Worm (Caenorhabditis elegans): ENCODE measurements around the gene Y43C5A.7.

The Y43C5A.7 gene

ce11 chrIV:10252350-10252792 is 24.7 kb upstream of the Y43C5A.7 start (continued):
- TF ChIP-seq ama-1 (optimal IDR thresholded peaks at IDR 0.05): peak; percentile 63
- peak; percentile 76 to 77 for TF ChIP-seq lin-35 (GFP tag; optimal IDR thresholded peaks at IDR 0.05)
- peak; percentile 91 for TF ChIP-seq xbp-1 (tag; optimal IDR thresholded peaks at IDR 0.05)
- TF ChIP-seq tlp-1 (tag; optimal IDR thresholded peaks at IDR 0.05): no peak
- peak; percentile 19 for TF ChIP-seq vab-15 (tag; optimal IDR thresholded peaks at IDR 0.05)
- peak; percentile 48; the same call in 1 of the 2 replicates for TF ChIP-seq unc-98 (GFP tag; IDR thresholded peaks at IDR 0.05)
- TF ChIP-seq egl-13 (tag; optimal IDR thresholded peaks at IDR 0.05): peak; percentile 97
- TF ChIP-seq lin-13 (GFP tag; optimal IDR thresholded peaks at IDR 0.05): peak; percentile 87
- peak; percentile 88 to 90 for TF ChIP-seq lsy-2 (tag; optimal IDR thresholded peaks at IDR 0.05)
- TF ChIP-seq aly-2 (tag; optimal IDR thresholded peaks at IDR 0.05): peak; percentile 73
- TF ChIP-seq nhr-90 (tag; optimal IDR thresholded peaks at IDR 0.05; ENCODE audit: poor library complexity): peak; percentile 80
- TF ChIP-seq ceh-63 (GFP tag; optimal IDR thresholded peaks at IDR 0.05): no peak
- TF ChIP-seq mdl-1 (tag; optimal IDR thresholded peaks at IDR 0.05): peak; percentile 82 to 92
- peak; percentile 28 to 73 (median 42) for TF ChIP-seq ceh-82 (tag; optimal IDR thresholded peaks at IDR 0.05)
- peak; percentile 67 for TF ChIP-seq zag-1 (tag; optimal IDR thresholded peaks at IDR 0.05)
- TF ChIP-seq hlh-4 (tag; optimal IDR thresholded peaks at IDR 0.05): no peak
- TF ChIP-seq lir-3 (tag; optimal IDR thresholded peaks at IDR 0.05; ENCODE audit: poor library complexity): peak; percentile 75
- peak; percentile 78 for TF ChIP-seq nhr-237 (tag; optimal IDR thresholded peaks at IDR 0.05)
- TF ChIP-seq jun-1 (tag; optimal IDR thresholded peaks at IDR 0.05): peak; percentile 84
- TF ChIP-seq hlh-17 (GFP tag; optimal IDR thresholded peaks at IDR 0.05; ENCODE audit: borderline replicate concordance): no peak
- TF ChIP-seq dpl-1 (GFP tag; optimal IDR thresholded peaks at IDR 0.05): peak; percentile 37 to 59 (median 58)
- TF ChIP-seq skn-1 (tag; optimal IDR thresholded peaks at IDR 0.05): peak; percentile 67
- peak; percentile 36 to 65 for TF ChIP-seq egl-27 (tag; optimal IDR thresholded peaks at IDR 0.05)
- no peak for TF ChIP-seq nhr-28 (tag; optimal IDR thresholded peaks at IDR 0.05)
- TF ChIP-seq sptf-1 (tag; optimal IDR thresholded peaks at IDR 0.05): no peak
- peak; percentile 96 for TF ChIP-seq nhr-47 (tag; optimal IDR thresholded peaks at IDR 0.05)
- TF ChIP-seq tbx-2 (tag; optimal IDR thresholded peaks at IDR 0.05): peak; percentile 95
- TF ChIP-seq mep-1 (tag; optimal IDR thresholded peaks at IDR 0.05): peak; percentile 81
- TF ChIP-seq nhr-20 (tag; optimal IDR thresholded peaks at IDR 0.05): peak; percentile 96
- peak; percentile 70 for TF ChIP-seq mef-2 (tag; optimal IDR thresholded peaks at IDR 0.05)
- TF ChIP-seq unc-130 (tag; optimal IDR thresholded peaks at IDR 0.05): no peak
- TF ChIP-seq rnt-1 (tag; optimal IDR thresholded peaks at IDR 0.05): peak; percentile 86
- TF ChIP-seq lin-39 (tag; optimal IDR thresholded peaks at IDR 0.05): peak; percentile 40
- TF ChIP-seq irx-1 (tag; optimal IDR thresholded peaks at IDR 0.05): peak; percentile 90
- peak; percentile 94 for TF ChIP-seq ceh-8 (GFP tag; optimal IDR thresholded peaks at IDR 0.05)
- no peak for TF ChIP-seq C04F5.9 (tag; optimal IDR thresholded peaks at IDR 0.05)
- TF ChIP-seq elt-2 (tag; optimal IDR thresholded peaks at IDR 0.05): peak; percentile 87
- TF ChIP-seq hpl-2 (GFP tag; optimal IDR thresholded peaks at IDR 0.05): peak; percentile 23
- peak; percentile 97 for TF ChIP-seq unc-86 (tag; optimal IDR thresholded peaks at IDR 0.05)
- TF ChIP-seq ceh-90 (tag; optimal IDR thresholded peaks at IDR 0.05): no peak
- peak; percentile 72 for TF ChIP-seq ceh-88 (GFP tag; IDR thresholded peaks at IDR 0.05)
- TF ChIP-seq C34B4.2 (tag; optimal IDR thresholded peaks at IDR 0.05): no peak
- peak; percentile 93 for TF ChIP-seq nhr-85 (tag)
- peak; percentile 9 for TF ChIP-seq F16B12.6 (tag; optimal IDR thresholded peaks at IDR 0.05)
- peak; percentile 95 for TF ChIP-seq snu-23 (GFP tag; optimal IDR thresholded peaks at IDR 0.05)
- peak; percentile 99 for TF ChIP-seq nhr-71 (tag; optimal IDR thresholded peaks at IDR 0.05)
- TF ChIP-seq alr-1 (tag; optimal IDR thresholded peaks at IDR 0.05; ENCODE audit: borderline replicate concordance): no peak
- peak; percentile 91 for TF ChIP-seq ztf-4 (tag; optimal IDR thresholded peaks at IDR 0.05)
- peak; percentile 97 for TF ChIP-seq dsc-1 (tag; optimal IDR thresholded peaks at IDR 0.05)
- TF ChIP-seq efl-1 (optimal IDR thresholded peaks at IDR 0.05): peak; percentile 77 to 84
- peak; percentile 60 to 95 for TF ChIP-seq efl-1 (GFP tag; optimal IDR thresholded peaks at IDR 0.05 in 1 of 2)
- peak; percentile 32 for TF ChIP-seq snpc-4 (tag; optimal IDR thresholded peaks at IDR 0.05)
- peak; percentile 98 for TF ChIP-seq fkh-8 (tag; optimal IDR thresholded peaks at IDR 0.05)
